Worm (Caenorhabditis elegans): Measurements from ENCODE around the gene mocs-1.

DNA sequence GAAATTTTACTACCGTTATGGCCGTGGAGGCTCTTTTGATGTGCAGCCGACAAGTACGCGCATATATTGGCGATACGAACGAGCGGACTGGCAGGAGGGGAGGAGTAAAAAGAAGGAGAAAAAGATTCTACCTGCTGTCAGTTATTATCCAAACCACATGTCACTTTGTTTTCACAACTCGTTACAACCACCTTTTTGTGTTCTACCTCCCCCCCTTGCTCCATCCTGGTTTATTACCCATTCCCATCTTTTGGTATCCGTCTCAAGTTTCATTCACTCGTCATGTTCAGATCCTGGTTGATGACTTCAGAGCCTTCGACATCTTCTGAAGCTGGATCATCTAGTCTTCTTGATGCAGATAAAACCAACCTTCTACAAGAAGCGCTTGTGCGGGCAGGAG is 33.0 kb downstream of the mocs-1 start, which contains the start of gene psa-3:
- TF ChIP-seq tbx-7 (tag; optimal IDR thresholded peaks at IDR 0.05) = no peak
- no peak for TF ChIP-seq pqm-1 (tag; optimal IDR thresholded peaks at IDR 0.05)
- TF ChIP-seq ceh-31 (tag; optimal IDR thresholded peaks at IDR 0.05) = no peak

Data from whole organism, late embryonic.